Fruit fly (Drosophila melanogaster) whole organism, wandering third instar larva: ENCODE data around the gene aralar1.

ENCODE experiments used
- Abd-B ChIP-seq: fragments of >200 bp; optimal IDR thresholded peaks from 2 replicates; lab custom pipeline; 2017; ENCODE audit warnings: missing biosample characterization, missing genetic modification characterization
- CG32264 ChIP-seq: fragments of 200-800 bp; sonication (Bioruptor generic); optimal IDR thresholded peaks from 2 replicates; lab custom pipeline; 2016; ENCODE audit warnings: missing biosample characterization, missing genetic modification characterization
- CG9705 ChIP-seq: fragments of 200-800 bp; sonication (Bioruptor generic); optimal IDR thresholded peaks from 2 replicates; lab custom pipeline; 2018; ENCODE audit warnings: missing biosample characterization, mild to moderate bottlenecking, missing genetic modification characterization
- CrebA ChIP-seq: fragments of 200-800 bp; sonication (Bioruptor generic); optimal IDR thresholded peaks from 2 replicates; lab custom pipeline; 2016; ENCODE audit warnings: missing biosample characterization, mild to moderate bottlenecking, missing genetic modification characterization, borderline replicate concordance
- Dfd ChIP-seq: fragments of >200 bp; optimal IDR thresholded peaks from 2 replicates; lab custom pipeline; 2017; ENCODE audit warnings: missing biosample characterization, missing genetic modification characterization
- Dif ChIP-seq: fragments of 200-275, 200-300 bp; sonication (Bioruptor generic); optimal IDR thresholded peaks from 2 replicates; lab custom pipeline; 2018; ENCODE audit warnings: missing biosample characterization, missing genetic modification characterization; ENCODE audit not compliant: partially characterized antibody
- GATAd ChIP-seq: sonication (Bioruptor generic); optimal IDR thresholded peaks from 2 replicates; lab custom pipeline; 2016; ENCODE audit warnings: missing biosample characterization, missing genetic modification characterization
- Hr83 ChIP-seq: fragments of 200-300 bp; sonication (Bioruptor generic); optimal IDR thresholded peaks from 2 replicates; lab custom pipeline; 2016; ENCODE audit warnings: missing biosample characterization, mild to moderate bottlenecking, missing genetic modification characterization, moderate library complexity; ENCODE audit not compliant: poor library complexity, severe bottlenecking
- Jra ChIP-seq: sonication (Bioruptor generic); optimal IDR thresholded peaks from 2 replicates; lab custom pipeline; 2016; ENCODE audit warnings: missing biosample characterization, missing genetic modification characterization
- Mio ChIP-seq: sonication (Bioruptor generic); optimal IDR thresholded peaks from 2 replicates; lab custom pipeline; 2016; ENCODE audit warnings: missing biosample characterization, missing genetic modification characterization
- Myc ChIP-seq: fragments of >200 bp; optimal IDR thresholded peaks from 2 replicates; lab custom pipeline; 2017
- N ChIP-seq: fragments of >200 bp; optimal IDR thresholded peaks from 2 replicates; lab custom pipeline; 2018; ENCODE audit warnings: missing biosample characterization, missing external identifiers, missing genetic modification characterization
- OdsH ChIP-seq: fragments of 200-800 bp; sonication (Bioruptor generic); optimal IDR thresholded peaks from 2 replicates; lab custom pipeline; 2016; ENCODE audit warnings: missing biosample characterization, mild to moderate bottlenecking, missing genetic modification characterization
- Rel ChIP-seq, 2 experiments: fragments of 200-800 bp; sonication (Bioruptor generic) in 1 of 2; optimal IDR thresholded peaks; 2 replicates in 1 of 2; 3 replicates in 1 of 2; lab custom pipeline; 2016 to 2019; ENCODE audit warnings: mild to moderate bottlenecking in 2 of 2, missing biosample characterization in 2 of 2, missing genetic modification characterization in 2 of 2, moderate library complexity in 1 of 2
- Sp1 ChIP-seq: fragments of 200-800 bp; sonication (Bioruptor generic); optimal IDR thresholded peaks from 3 replicates; lab custom pipeline; 2019; ENCODE audit warnings: missing biosample characterization, mild to moderate bottlenecking, missing genetic modification characterization, moderate library complexity
- Vsx2 ChIP-seq: fragments of 200-300, 225-300 bp; sonication (Bioruptor generic); optimal IDR thresholded peaks from 2 replicates; lab custom pipeline; 2018; ENCODE audit warnings: missing biosample characterization, missing genetic modification characterization; ENCODE audit not compliant: partially characterized antibody
- br ChIP-seq: fragments of 200-800 bp; sonication (Bioruptor generic); optimal IDR thresholded peaks from 2 replicates; lab custom pipeline; 2016; ENCODE audit warnings: missing biosample characterization, missing genetic modification characterization
- brk ChIP-seq: fragments of 200-800 bp; sonication (Bioruptor generic); optimal IDR thresholded peaks from 2 replicates; lab custom pipeline; 2016; ENCODE audit warnings: missing biosample characterization, mild to moderate bottlenecking, missing genetic modification characterization
- dl ChIP-seq, 2 experiments: fragments of 175-275, 200-275 bp in 1 of 2; fragments of 200-275 bp in 1 of 2; sonication (Bioruptor generic); optimal IDR thresholded peaks; lab custom pipeline; 2018; ENCODE audit warnings: mild to moderate bottlenecking in 2 of 2, missing biosample characterization in 2 of 2, missing genetic modification characterization in 2 of 2, moderate library complexity in 2 of 2; ENCODE audit not compliant: partially characterized antibody in 2 of 2, insufficient read depth in 1 of 2
- dmrt93B ChIP-seq: fragments of 200-800 bp; sonication (Bioruptor generic); optimal IDR thresholded peaks from 2 replicates; lab custom pipeline; 2018; ENCODE audit warnings: missing biosample characterization, mild to moderate bottlenecking, missing genetic modification characterization
- dsf ChIP-seq: sonication (Bioruptor generic); optimal IDR thresholded peaks from 2 replicates; lab custom pipeline; 2016; ENCODE audit warnings: missing biosample characterization, missing genetic modification characterization, borderline replicate concordance
- foxo ChIP-seq, 2 experiments: fragments of 200-800 bp; sonication (Bioruptor generic); optimal IDR thresholded peaks; 2 replicates in 1 of 2; 3 replicates in 1 of 2; lab custom pipeline; 2016 to 2017; ENCODE audit warnings: missing biosample characterization in 2 of 2, missing genetic modification characterization in 2 of 2
- fru ChIP-seq: fragments of 200-800 bp; sonication (Bioruptor generic); optimal IDR thresholded peaks from 3 replicates; lab custom pipeline; 2016; ENCODE audit warnings: missing biosample characterization, mild to moderate bottlenecking, missing genetic modification characterization
- h ChIP-seq: fragments of 200-800 bp; sonication (Bioruptor generic); optimal IDR thresholded peaks from 3 replicates; lab custom pipeline; 2016; ENCODE audit warnings: missing biosample characterization, mild to moderate bottlenecking, missing genetic modification characterization
- jim ChIP-seq: fragments of 175-275, 200-325 bp; sonication (Bioruptor generic); optimal IDR thresholded peaks from 2 replicates; lab custom pipeline; 2016; ENCODE audit warnings: missing biosample characterization, mild to moderate bottlenecking, missing genetic modification characterization
- lola ChIP-seq: fragments of >200 bp; optimal IDR thresholded peaks from 2 replicates; lab custom pipeline; 2017; ENCODE audit warnings: missing biosample characterization, missing genetic modification characterization
- psq ChIP-seq: fragments of 200-800 bp; sonication (Bioruptor generic); optimal IDR thresholded peaks from 3 replicates; lab custom pipeline; 2017; ENCODE audit warnings: missing biosample characterization, mild to moderate bottlenecking, missing genetic modification characterization, moderate library complexity
- rgr ChIP-seq: fragments of 200-800 bp; sonication (Bioruptor generic); optimal IDR thresholded peaks from 3 replicates; lab custom pipeline; 2016; ENCODE audit warnings: missing biosample characterization, mild to moderate bottlenecking, missing genetic modification characterization
- tai ChIP-seq: sonication (Bioruptor generic); optimal IDR thresholded peaks from 2 replicates; lab custom pipeline; 2016; ENCODE audit warnings: missing biosample characterization, missing genetic modification characterization
- usp ChIP-seq: fragments of >200 bp; optimal IDR thresholded peaks from 2 replicates; lab custom pipeline; 2017; ENCODE audit warnings: missing biosample characterization, missing genetic modification characterization

The aralar1 gene

DNA sequence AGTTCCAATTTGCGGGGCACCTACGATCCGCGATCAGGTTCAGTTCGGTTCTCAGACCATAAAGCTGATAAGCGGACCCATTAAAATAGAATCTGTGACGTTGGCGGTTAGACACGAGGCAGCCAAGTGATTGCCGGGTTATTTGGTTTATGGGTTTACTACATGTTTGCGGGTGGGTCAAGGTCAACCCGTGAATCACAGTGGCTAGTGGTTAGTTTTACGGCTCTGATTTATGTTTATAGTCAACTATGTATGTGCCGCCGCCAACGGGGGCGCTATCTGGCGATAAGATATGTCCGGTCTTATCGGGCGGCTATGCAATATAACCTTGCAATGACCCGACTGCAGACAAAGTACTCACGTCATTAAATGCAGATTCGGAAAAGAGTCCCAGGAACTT is 6.2 kb downstream of the aralar1 start:
- TF ChIP-seq lola (GFP tag; lab: Kevin White, UChicago) (no peak), CrebA (GFP tag; lab: Kevin White, UChicago) (peak; percentile 22)
- TF ChIP-seq, all 38 proteins: peak for 1

DNA sequence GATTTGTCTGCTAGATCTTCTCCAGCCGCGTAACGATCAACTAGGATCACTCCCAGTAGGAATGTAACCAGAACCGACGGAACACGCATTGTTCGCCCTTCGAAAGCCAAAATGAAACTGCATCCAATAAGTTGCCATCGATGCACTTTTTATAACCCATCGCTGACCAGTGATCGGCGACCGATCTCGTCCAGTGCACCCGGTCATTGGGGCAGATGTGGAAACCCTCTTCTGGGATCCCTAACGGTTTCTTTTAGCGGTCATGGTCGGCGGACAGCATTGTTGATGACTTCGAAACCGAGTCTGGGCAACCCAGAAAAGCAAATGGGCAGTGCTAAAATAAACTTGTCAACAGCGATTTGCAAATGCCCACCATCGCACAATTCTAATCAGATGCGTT is 10.7 kb downstream of the aralar1 start, which contains the start of gene Osi23:
Gene Osi23 (minus strand): TSS at position 101 of the 400 bp plus-strand sequence.
- TF ChIP-seq br (GFP tag; lab: Kevin White, UChicago) (no peak), Jra (GFP tag; lab: Kevin White, UChicago) (no peak), Sp1 (GFP tag; lab: Kevin White, UChicago) (no peak), dl (GFP tag; optimal IDR thresholded peaks at IDR 0.05; lab: Kevin White, UChicago; ENCODE audit: insufficient read depth in 1 of 2, partially characterized antibody in 2 of 2) (no peak), Myc (lab: Kevin White, UChicago) (no peak), Dif (GFP tag; lab: Kevin White, UChicago) (no peak), Dfd (GFP tag; lab: Kevin White, UChicago) (no peak), Hr83 (no peak), usp (GFP tag; lab: Kevin White, UChicago) (no peak)
- TF ChIP-seq, all 38 proteins: peak for 0

DNA sequence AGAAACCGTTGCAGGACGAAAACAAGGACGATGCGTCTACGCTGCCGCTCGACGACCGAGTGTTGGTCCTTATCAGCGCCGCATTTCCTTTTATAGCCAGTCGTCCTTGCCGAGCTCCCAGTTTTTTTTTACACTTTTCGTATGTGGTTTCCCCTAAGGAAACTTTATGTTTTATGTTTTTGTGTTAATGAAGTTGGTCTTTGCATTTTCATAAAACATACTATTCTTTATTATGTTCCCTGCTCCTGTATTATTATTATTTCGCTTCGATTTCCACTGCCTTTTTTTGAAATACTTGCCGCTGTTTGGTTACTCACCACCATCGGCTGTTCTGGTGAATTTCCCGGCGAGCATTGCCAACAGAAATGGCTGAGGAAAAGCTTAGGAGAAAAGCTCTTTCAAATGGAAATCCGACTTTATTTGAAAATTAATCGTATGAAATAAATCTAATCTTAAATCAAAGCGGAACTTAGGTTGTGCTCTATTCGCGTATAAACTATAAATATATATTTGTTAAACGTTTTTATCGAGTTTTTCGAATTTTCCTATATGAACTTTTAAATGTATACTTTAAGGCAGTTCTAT is 12.0 kb downstream of the aralar1 start, which contains the start of gene CG15537:
Gene CG15537 (minus strand): TSS at position 51 of the 585 bp plus-strand sequence.
- TF ChIP-seq rgr (no peak), h (GFP tag; lab: Kevin White, UChicago) (no peak)

DNA sequence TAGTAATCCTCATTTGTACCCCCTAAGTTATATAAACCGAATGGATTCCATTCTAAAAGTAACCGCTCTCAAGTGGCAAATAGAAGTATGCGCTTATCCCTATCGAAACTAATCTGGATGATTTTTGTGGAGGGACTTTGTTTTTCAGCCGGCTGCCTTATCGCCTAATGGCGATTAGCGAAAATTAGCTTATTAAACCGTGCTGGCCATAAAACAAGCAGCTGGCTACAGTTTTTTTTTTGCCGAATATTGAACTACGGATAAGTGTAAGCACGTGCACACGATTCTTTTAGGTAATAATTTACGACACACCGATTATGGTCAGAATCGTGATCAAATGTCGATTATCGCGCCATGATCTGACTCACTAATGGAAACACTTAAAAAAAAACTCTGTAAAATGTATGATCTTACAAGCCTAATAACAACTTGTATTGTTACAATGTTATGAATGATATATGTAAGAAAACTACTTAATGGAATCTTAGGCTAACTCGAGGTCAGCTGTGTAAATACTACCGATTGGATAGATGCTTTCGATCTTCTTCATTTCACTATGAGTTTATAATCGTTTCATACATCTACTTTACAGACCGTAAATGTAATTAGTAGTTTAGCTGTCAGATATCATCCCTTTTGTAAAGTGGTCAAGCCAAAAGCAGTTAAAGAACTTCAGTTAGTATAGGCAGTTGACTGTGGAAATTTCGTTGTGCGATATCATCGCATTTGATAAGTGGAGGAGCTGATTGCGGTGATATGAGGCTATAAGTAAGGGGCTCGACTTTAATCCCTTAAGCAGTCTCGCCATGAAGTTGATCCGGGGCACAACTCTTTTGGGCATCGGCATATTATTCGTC is 24.2 kb downstream of the aralar1 start, which contains the start of gene CG15534:
Gene CG15534 (plus strand): TSS at position 807 of the 857 bp plus-strand sequence.
- TF ChIP-seq CG32264, result no peak
- no peak for TF ChIP-seq CG9705 (GFP tag; lab: Kevin White, UChicago)
- TF ChIP-seq brk (GFP tag; lab: Kevin White, UChicago), result no peak
- no peak for TF ChIP-seq foxo (GFP tag; optimal IDR thresholded peaks at IDR 0.05; lab: Kevin White, UChicago)
- TF ChIP-seq N (GFP tag; lab: Kevin White, UChicago), result no peak
- no peak for TF ChIP-seq Rel (GFP tag; optimal IDR thresholded peaks at IDR 0.05; lab: Kevin White, UChicago)
- TF ChIP-seq Rel (tag; optimal IDR thresholded peaks at IDR 0.05; lab: Kevin White, UChicago), result peak; percentile 30
- no peak for TF ChIP-seq dsf (GFP tag; lab: Kevin White, UChicago)
- TF ChIP-seq Dfd (GFP tag; lab: Kevin White, UChicago), result no peak
- TF ChIP-seq Myc (lab: Kevin White, UChicago), result no peak
- TF ChIP-seq Vsx2, result peak; percentile 88

DNA sequence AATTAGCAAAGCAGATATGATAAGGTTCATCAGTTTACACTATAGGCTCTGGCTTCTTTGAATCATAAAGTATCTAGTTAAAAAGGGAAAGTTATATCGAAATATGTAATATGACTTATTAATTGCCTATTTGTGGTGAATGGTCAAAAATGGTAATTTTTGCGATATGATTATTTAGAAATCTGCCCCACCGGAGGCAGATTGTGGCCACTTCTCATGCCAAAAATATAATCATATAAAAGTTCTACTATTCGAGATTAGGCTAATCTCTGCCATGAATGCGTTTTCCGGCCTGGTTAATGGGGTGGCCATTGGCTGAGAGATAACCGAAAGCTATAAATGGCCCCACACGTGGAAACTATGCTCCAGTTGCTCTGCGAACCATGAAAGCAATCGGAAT is 27.2 kb downstream of the aralar1 start, which contains the start of gene CG15533:
Gene CG15533 (plus strand): TSS at position 362 of the 400 bp plus-strand sequence.
- TF ChIP-seq usp (GFP tag; lab: Kevin White, UChicago), result no peak
- TF ChIP-seq Abd-B (GFP tag; lab: Kevin White, UChicago), result no peak
- no peak for TF ChIP-seq GATAd
- TF ChIP-seq Mio (GFP tag; lab: Kevin White, UChicago), result no peak
- TF ChIP-seq psq (GFP tag; lab: Kevin White, UChicago), result no peak
- no peak for TF ChIP-seq OdsH (GFP tag; lab: Kevin White, UChicago)
- no peak for TF ChIP-seq dmrt93B (GFP tag; lab: Kevin White, UChicago)
- TF ChIP-seq foxo (GFP tag; optimal IDR thresholded peaks at IDR 0.05; lab: Kevin White, UChicago), result no peak
- no peak for TF ChIP-seq jim (GFP tag; lab: Kevin White, UChicago)
- no peak for TF ChIP-seq tai
- TF ChIP-seq fru (GFP tag; lab: Kevin White, UChicago), result no peak
- no peak for TF ChIP-seq Hr83
- TF ChIP-seq, all 38 proteins: peak for 0
